Worm (Caenorhabditis elegans) whole organism, young adult: ENCODE results near the gene ddx-46.

Source experiments
- B0019.2 ChIP-seq: fragments of 200-800 bp; sonication (Bioruptor generic); conservative IDR thresholded peaks from 2 replicates; pipeline ENCODE4 v1.3.6; 2022; ENCODE audit warnings: missing genetic modification reagents, missing genetic modification characterization, missing compliant biosample characterization
- F23B12.7 ChIP-seq: sonication (generic microtip); optimal IDR thresholded peaks from 2 replicates; lab custom pipeline; 2017; ENCODE audit warnings: missing genetic modification characterization, mild to moderate bottlenecking, missing compliant biosample characterization, antibody characterized with exemption, moderate library complexity; ENCODE audit not compliant: insufficient read depth
- ZK185.1 ChIP-seq: sonication (generic microtip); optimal IDR thresholded peaks from 2 replicates; lab custom pipeline; 2016; ENCODE audit warnings: mild to moderate bottlenecking, missing genetic modification characterization, missing compliant biosample characterization; ENCODE audit not compliant: poor library complexity, severe bottlenecking
- attf-6 ChIP-seq: fragments of 200-800 bp; sonication (Bioruptor generic); IDR thresholded peaks from 2 replicates; pipeline ENCODE4 v1.3.6; 2022; ENCODE audit warnings: missing genetic modification reagents, missing genetic modification characterization, missing compliant biosample characterization
- ceh-79 ChIP-seq: sonication (generic microtip); optimal IDR thresholded peaks from 2 replicates; lab custom pipeline; 2017; ENCODE audit warnings: mild to moderate bottlenecking, missing genetic modification characterization, missing compliant biosample characterization
- him-1 ChIP-seq: sonication (generic microtip); optimal IDR thresholded peaks from 2 replicates; lab custom pipeline; 2016; ENCODE audit warnings: missing genotype, missing genetic modification reagents, missing genetic modification characterization, missing compliant biosample characterization
- lin-40 ChIP-seq: sonication (generic microtip); optimal IDR thresholded peaks from 2 replicates; lab custom pipeline; 2016; ENCODE audit warnings: missing genetic modification characterization, mild to moderate bottlenecking, missing compliant biosample characterization, missing genotype, missing genetic modification reagents
- snpc-4 ChIP-seq, 5 experiments: fragments of 150-350 bp in 1 of 5; sonication (generic microtip) in 4 of 5; optimal IDR thresholded peaks; 2 replicates each; lab custom pipeline; 2014 to 2018; ENCODE audit warnings: missing genetic modification characterization in 5 of 5, missing biosample characterization in 3 of 5, antibody characterized with exemption in 2 of 5, mild to moderate bottlenecking in 2 of 5, missing compliant biosample characterization in 2 of 5, missing genotype in 2 of 5, moderate library complexity in 2 of 5, missing genetic modification reagents in 1 of 5

DNA sequence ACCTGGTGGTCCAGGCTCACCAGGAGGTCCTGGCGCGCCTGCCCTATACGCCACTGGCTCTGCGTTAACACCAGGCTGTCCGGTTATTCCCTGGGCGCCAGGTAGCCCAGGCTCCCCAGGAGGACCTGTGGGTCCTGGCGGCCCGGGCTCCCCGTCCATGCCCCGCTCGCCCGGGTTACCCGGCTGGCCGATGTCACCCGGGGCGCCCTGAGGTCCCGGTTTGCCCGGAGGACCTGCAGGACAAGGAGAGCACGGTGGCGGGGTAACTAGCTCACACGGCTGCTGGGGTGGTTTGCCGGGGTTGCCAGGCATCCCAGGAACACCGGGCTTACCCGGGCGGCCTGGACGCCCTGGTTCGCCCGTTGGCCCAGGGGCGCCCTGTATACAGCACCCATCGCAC is 48.7 kb upstream of the ddx-46 start:
- no peak for TF ChIP-seq ceh-79 (tag; lab: Kevin White, UChicago)
- no peak for TF ChIP-seq attf-6
- TF ChIP-seq him-1 (tag; lab: Kevin White, UChicago) = no peak
- no peak for TF ChIP-seq lin-40
- no peak for TF ChIP-seq snpc-4 (GFP tag; optimal IDR thresholded peaks at IDR 0.05; lab: Kevin White, UChicago)
- TF ChIP-seq snpc-4 (tag; optimal IDR thresholded peaks at IDR 0.05; lab: Kevin White, UChicago) = no peak
- no peak for TF ChIP-seq F23B12.7 (tag; lab: Kevin White, UChicago)
- TF ChIP-seq B0019.2 (GFP tag; lab: Robert Waterston, UW) = no peak
- no peak for TF ChIP-seq ZK185.1
